Worm (Caenorhabditis elegans) whole organism, L4 larva: ENCODE data around the gene piit-1.

Experiments used
- F10B5.3 ChIP-seq: sonication (generic microtip); optimal IDR thresholded peaks from 2 replicates; lab custom pipeline; 2016; ENCODE audit warnings: mild to moderate bottlenecking, missing genetic modification characterization, missing compliant biosample characterization
- F44E2.7 ChIP-seq: fragments of 200-800 bp; sonication (Bioruptor generic); IDR thresholded peaks from 2 replicates; pipeline ENCODE4 v2.1.2; 2022; ENCODE audit warnings: missing genetic modification characterization, missing compliant biosample characterization
- F49E8.2 ChIP-seq: sonication (generic microtip); optimal IDR thresholded peaks from 2 replicates; lab custom pipeline; 2016; ENCODE audit warnings: missing compliant biosample characterization, mild to moderate bottlenecking, missing genetic modification characterization, borderline replicate concordance
- Y5F2A.4 ChIP-seq: fragments of 200-800 bp; sonication (Bioruptor generic); optimal IDR thresholded peaks from 2 replicates; lab custom pipeline; 2018; ENCODE audit warnings: mild to moderate bottlenecking, missing genetic modification characterization, missing compliant biosample characterization
- ZK546.5 ChIP-seq, 2 experiments: sonication (generic microtip); optimal IDR thresholded peaks; 2 replicates each; lab custom pipeline; 2017; ENCODE audit warnings: missing biosample characterization in 2 of 2, missing genetic modification characterization in 2 of 2
- aha-1 ChIP-seq: fragments of 150-350 bp; peaks from one replicate; lab custom pipeline; 2014; ENCODE audit warnings: missing biosample characterization, missing genetic modification characterization
- ama-1 ChIP-seq: fragments of 150-350 bp; optimal IDR thresholded peaks from 2 replicates; lab custom pipeline; 2014; ENCODE audit warnings: inconsistent platforms, mixed read lengths
- attf-4 ChIP-seq: sonication (generic microtip); optimal IDR thresholded peaks from 3 replicates; lab custom pipeline; 2017; ENCODE audit warnings: missing biosample characterization, missing genetic modification characterization
- ceh-28 ChIP-seq: fragments of 150-350 bp; optimal IDR thresholded peaks from 2 replicates; lab custom pipeline; 2014; ENCODE audit warnings: missing biosample characterization, missing genetic modification reagents, missing genetic modification characterization
- cey-2 ChIP-seq: sonication (generic microtip); optimal IDR thresholded peaks from 3 replicates; lab custom pipeline; 2017; ENCODE audit warnings: missing genetic modification characterization, mild to moderate bottlenecking, missing compliant biosample characterization, antibody characterized with exemption, borderline replicate concordance; ENCODE audit not compliant: insufficient read depth
- daf-19 ChIP-seq: fragments of 200-800 bp; sonication (Bioruptor generic); conservative IDR thresholded peaks from 2 replicates; pipeline ENCODE4 v1.3.6; 2022; ENCODE audit warnings: missing genetic modification characterization, missing compliant biosample characterization
- dmd-9 ChIP-seq: fragments of 200-800 bp; sonication (Bioruptor generic); IDR thresholded peaks from 2 replicates; pipeline ENCODE4 v1.3.6; 2022; ENCODE audit warnings: missing genetic modification reagents, missing genetic modification characterization, missing compliant biosample characterization
- egl-27 ChIP-seq: sonication (generic microtip); optimal IDR thresholded peaks from 3 replicates; lab custom pipeline; 2017; ENCODE audit warnings: missing biosample characterization, missing genetic modification reagents, missing genetic modification characterization
- gei-8 ChIP-seq: fragments of 200-800 bp; sonication (Bioruptor generic); optimal IDR thresholded peaks from 2 replicates; lab custom pipeline; 2018; ENCODE audit warnings: mild to moderate bottlenecking, missing genetic modification characterization, missing compliant biosample characterization
- hlh-11 ChIP-seq: fragments of 200-800 bp; sonication (Bioruptor generic); optimal IDR thresholded peaks from 2 replicates; lab custom pipeline; 2018; ENCODE audit warnings: mild to moderate bottlenecking, missing genetic modification characterization, missing compliant biosample characterization
- hmg-1.1 ChIP-seq: fragments of 200-800 bp; sonication (Bioruptor generic); IDR thresholded peaks from 2 replicates; pipeline ENCODE4 v1.3.6; 2022; ENCODE audit warnings: missing genetic modification reagents, missing genetic modification characterization, missing compliant biosample characterization
- lim-7 ChIP-seq: fragments of 200-800 bp; sonication (Bioruptor generic); IDR thresholded peaks from 2 replicates; pipeline ENCODE4 v1.3.6; 2022; ENCODE audit warnings: missing genetic modification characterization, missing compliant biosample characterization
- lsy-2 ChIP-seq, 2 experiments: fragments of 150-350 bp in 1 of 2; sonication (generic microtip) in 1 of 2; optimal IDR thresholded peaks; 2 replicates each; lab custom pipeline; 2014 to 2017; ENCODE audit warnings: missing biosample characterization in 2 of 2, missing genetic modification characterization in 2 of 2
- mxl-2 ChIP-seq: fragments of 200-800 bp; sonication (Bioruptor generic); conservative IDR thresholded peaks from 2 replicates; pipeline ENCODE4 v1.3.6; 2022; ENCODE audit warnings: missing genetic modification reagents, missing genetic modification characterization, missing compliant biosample characterization
- mxl-3 ChIP-seq: fragments of 200-800 bp; sonication (Bioruptor generic); optimal IDR thresholded peaks from 2 replicates; lab custom pipeline; 2018; ENCODE audit warnings: mild to moderate bottlenecking, missing genetic modification characterization, missing compliant biosample characterization
- nhr-10 ChIP-seq: fragments of 150-350 bp; optimal IDR thresholded peaks from 2 replicates; lab custom pipeline; 2014; ENCODE audit warnings: missing biosample characterization, missing genetic modification characterization
- nhr-102 ChIP-seq: sonication (generic microtip); optimal IDR thresholded peaks from 2 replicates; lab custom pipeline; 2016; ENCODE audit warnings: mild to moderate bottlenecking, missing genetic modification characterization, moderate library complexity, missing compliant biosample characterization
- nhr-42 ChIP-seq: fragments of 200-800 bp; sonication (Bioruptor generic); IDR thresholded peaks from 2 replicates; pipeline ENCODE4 v1.3.6; 2022; ENCODE audit warnings: missing genetic modification characterization, missing compliant biosample characterization
- nhr-77 ChIP-seq: fragments of 150-350 bp; optimal IDR thresholded peaks from 2 replicates; lab custom pipeline; 2014; ENCODE audit warnings: missing biosample characterization, missing genetic modification characterization
- pha-4 ChIP-seq, 2 experiments: fragments of 150-350 bp in 1 of 2; fragments of 200-800 bp in 1 of 2; sonication (Bioruptor generic) in 1 of 2; IDR thresholded peaks in 1 of 2; optimal IDR thresholded peaks in 1 of 2; 2 replicates each; pipeline versions ENCODE4 v1.3.6 to Lab custom; 2014 to 2022; ENCODE audit warnings: missing genetic modification characterization in 2 of 2, missing genetic modification reagents in 2 of 2, missing biosample characterization in 1 of 2, missing compliant biosample characterization in 1 of 2
- saeg-2 ChIP-seq: fragments of 200-800 bp; sonication (Bioruptor generic); IDR thresholded peaks from 2 replicates; pipeline ENCODE4 v1.3.6; 2022; ENCODE audit warnings: missing genetic modification reagents, missing genetic modification characterization, missing compliant biosample characterization
- set-16 ChIP-seq: fragments of 200-800 bp; sonication (Bioruptor generic); IDR thresholded peaks from 2 replicates; pipeline ENCODE4 v1.3.6; 2022; ENCODE audit warnings: missing genetic modification reagents, missing genetic modification characterization, missing compliant biosample characterization
- snpc-4 ChIP-seq: fragments of 150-350 bp; optimal IDR thresholded peaks from 2 replicates; lab custom pipeline; 2014; ENCODE audit warnings: missing biosample characterization, missing genetic modification characterization
- spr-3 ChIP-seq: fragments of 200-800 bp; sonication (Bioruptor generic); optimal IDR thresholded peaks from 2 replicates; lab custom pipeline; 2018; ENCODE audit warnings: mild to moderate bottlenecking, missing genetic modification characterization, missing compliant biosample characterization
- unc-130 ChIP-seq: sonication (generic microtip); optimal IDR thresholded peaks from 2 replicates; lab custom pipeline; 2016; ENCODE audit warnings: missing genetic modification reagents, missing genetic modification characterization, missing compliant biosample characterization
- unc-62 ChIP-seq, 3 experiments: fragments of 150-350 bp in 1 of 3; sonication (generic microtip); optimal IDR thresholded peaks in 2 of 3; peaks in 1 of 3; 1 replicate in 1 of 3; 2 replicates in 2 of 3; lab custom pipeline; 2014 to 2017; ENCODE audit warnings: missing biosample characterization in 3 of 3, missing genetic modification characterization in 3 of 3, missing genetic modification reagents in 3 of 3, missing genotype in 1 of 3
- zfp-3 ChIP-seq: fragments of 200-800 bp; sonication (Bioruptor generic); conservative IDR thresholded peaks from 2 replicates; pipeline ENCODE4 v1.3.6; 2022; ENCODE audit warnings: missing genetic modification reagents, missing genetic modification characterization, missing compliant biosample characterization
- zip-11 ChIP-seq: fragments of 200-800 bp; sonication (Bioruptor generic); IDR thresholded peaks from 2 replicates; pipeline ENCODE4 v1.3.6; 2022; ENCODE audit warnings: missing genetic modification characterization, missing compliant biosample characterization
- ztf-7 ChIP-seq: fragments of 150-350 bp; optimal IDR thresholded peaks from 2 replicates; lab custom pipeline; 2014; ENCODE audit warnings: missing biosample characterization, missing genetic modification characterization

Gene piit-1

DNA sequence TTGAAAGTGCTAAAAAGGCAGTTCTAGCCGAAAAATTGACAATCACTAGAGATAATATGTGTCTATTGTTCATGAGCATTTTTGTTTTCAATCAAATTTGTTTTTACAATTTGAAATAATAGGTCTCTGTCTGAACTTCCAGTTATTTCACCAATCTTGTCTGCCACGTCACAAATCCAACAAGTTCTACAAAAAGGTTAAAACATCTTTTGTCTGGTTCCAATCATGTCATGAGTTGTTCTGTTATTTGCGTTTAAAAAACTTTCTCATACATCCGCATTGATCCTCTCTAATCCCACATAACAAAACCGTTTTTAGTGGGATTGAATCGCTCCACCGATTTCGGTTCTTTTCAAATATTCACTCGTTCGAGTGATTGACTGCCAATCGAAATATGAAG is 9.1 kb downstream of the piit-1 start, which contains the start of gene F35B12.9:
TSS of gene F35B12.9 (plus strand) at position 372 of the 400 bp plus-strand sequence.
- TF ChIP-seq unc-62 (GFP tag; optimal IDR thresholded peaks at IDR 0.05 in 1 of 2; lab: Kevin White, UChicago) = peak in 1 of 2 experiments; percentile 18
- no peak for TF ChIP-seq unc-62 (tag; optimal IDR thresholded peaks at IDR 0.05; lab: Kevin White, UChicago)
- TF ChIP-seq aha-1 (tag; lab: Kevin White, UChicago) = peak; percentile 94
- no peak for TF ChIP-seq cey-2 (tag; lab: Kevin White, UChicago)
- no peak for TF ChIP-seq nhr-77 (tag; lab: Kevin White, UChicago)

DNA sequence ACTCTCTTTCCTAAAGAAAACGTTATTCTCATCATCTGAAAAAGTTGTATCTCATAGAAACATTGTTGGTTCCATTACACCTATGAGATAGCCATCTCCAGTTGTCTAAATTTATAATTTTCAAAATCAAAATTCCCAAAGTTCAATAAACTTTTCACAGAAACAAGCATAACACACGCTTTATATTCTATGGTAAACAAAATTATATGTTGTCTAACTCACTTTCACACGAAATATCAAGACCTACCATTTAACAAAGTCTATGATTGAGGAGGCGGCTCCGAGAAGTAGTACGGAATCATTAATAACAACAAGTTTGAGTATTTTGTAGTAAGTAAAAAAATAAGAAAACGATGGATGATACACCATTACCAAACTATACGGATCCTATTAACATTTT is 11.1 kb downstream of the piit-1 start, which contains the start of gene srx-84:
TSS of gene srx-84 (plus strand) at position 301 of the 400 bp plus-strand sequence.
- no peak for TF ChIP-seq attf-4 (tag; lab: Kevin White, UChicago)

DNA sequence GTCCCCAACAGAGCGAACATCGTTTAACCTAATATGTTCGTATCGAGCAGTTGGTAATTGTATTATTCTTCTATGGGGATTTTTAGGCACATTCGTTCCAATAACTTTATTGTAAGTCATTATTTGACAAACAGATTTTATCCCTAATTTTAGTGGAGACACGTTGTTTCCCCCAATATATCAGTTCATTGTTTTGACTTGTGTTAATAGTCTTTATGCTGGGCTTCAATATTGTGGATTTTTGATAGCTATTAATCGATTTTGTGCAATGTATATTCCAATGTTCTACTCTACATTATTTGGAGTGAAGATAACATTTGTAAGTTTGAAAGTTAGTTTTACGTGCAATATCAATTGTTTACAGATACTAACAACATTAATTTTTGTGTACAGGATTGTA is 16.1 kb downstream of the piit-1 start:
- TF ChIP-seq unc-62 (GFP tag; optimal IDR thresholded peaks at IDR 0.05 in 1 of 2; lab: Kevin White, UChicago) (peak in 1 of 2 experiments; percentile 94), unc-62 (tag; optimal IDR thresholded peaks at IDR 0.05; lab: Kevin White, UChicago) (no peak), aha-1 (tag; lab: Kevin White, UChicago) (no peak)

DNA sequence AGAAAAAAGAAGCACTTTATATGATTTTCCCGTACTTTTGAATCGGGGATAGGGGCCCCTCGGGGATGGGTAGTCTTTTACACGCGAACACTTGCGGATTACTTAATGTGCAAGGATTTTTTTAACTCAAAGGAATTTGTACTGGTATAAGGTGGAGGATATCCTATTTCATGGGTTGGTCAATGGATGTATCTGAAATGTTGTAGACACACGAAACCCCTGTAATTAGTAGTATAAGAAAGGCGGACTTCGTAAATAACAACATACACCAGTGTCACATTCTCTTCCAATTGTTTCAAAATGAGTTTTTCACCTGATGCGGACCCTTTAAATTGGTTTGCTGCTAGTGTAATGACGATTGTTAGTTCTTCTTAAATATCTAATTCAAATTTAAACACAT is 16.5 kb downstream of the piit-1 start, which contains the start of gene srx-80:
TSS of gene srx-80 (plus strand) at position 301 of the 400 bp plus-strand sequence.
- TF ChIP-seq unc-130 (GFP tag; lab: Kevin White, UChicago) (no peak), nhr-102 (tag; lab: Kevin White, UChicago) (no peak), nhr-42 (GFP tag; lab: Robert Waterston, UW) (no peak), unc-62 (GFP tag; optimal IDR thresholded peaks at IDR 0.05 in 1 of 2; lab: Kevin White, UChicago) (no peak), unc-62 (tag; optimal IDR thresholded peaks at IDR 0.05; lab: Kevin White, UChicago) (no peak), lim-7 (GFP tag; lab: Robert Waterston, UW) (no peak), F44E2.7 (GFP tag; lab: Robert Waterston, UW) (no peak), set-16 (GFP tag; lab: Robert Waterston, UW) (no peak), lsy-2 (tag; optimal IDR thresholded peaks at IDR 0.05; lab: Kevin White, UChicago) (no peak), ama-1 (lab: Kevin White, UChicago) (no peak), gei-8 (GFP tag; lab: Kevin White, UChicago) (no peak), zip-11 (GFP tag; lab: Robert Waterston, UW) (no peak), dmd-9 (GFP tag; lab: Robert Waterston, UW) (no peak), hlh-11 (tag; lab: Kevin White, UChicago) (no peak)

DNA sequence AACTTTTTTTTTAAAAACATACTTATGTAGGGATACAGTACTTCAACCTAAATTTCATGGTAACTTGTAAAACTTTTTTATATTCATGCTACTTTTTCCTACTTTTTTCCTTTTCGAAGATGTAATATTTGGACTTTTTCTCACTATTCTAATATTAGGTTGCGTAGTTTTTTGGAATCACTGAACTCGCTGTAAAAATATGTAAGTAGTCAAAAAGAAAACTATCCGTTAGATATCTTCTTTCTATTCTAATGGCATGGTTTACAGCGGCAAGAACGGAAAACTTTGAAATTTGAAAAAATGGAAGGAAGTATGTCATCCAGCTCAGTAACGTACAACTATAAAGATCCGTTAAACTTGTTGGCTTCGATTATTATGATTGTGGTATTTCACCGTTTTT is 20.5 kb downstream of the piit-1 start, which contains the start of gene srx-82:
TSS of gene srx-82 (plus strand) at position 301 of the 400 bp plus-strand sequence.
- TF ChIP-seq Y5F2A.4 (GFP tag; lab: Kevin White, UChicago) (no peak), unc-130 (GFP tag; lab: Kevin White, UChicago) (no peak), pha-4 (GFP tag; IDR thresholded peaks at IDR 0.05; lab: Robert Waterston, UW) (no peak), pha-4 (tag; optimal IDR thresholded peaks at IDR 0.05; lab: Kevin White, UChicago) (no peak), aha-1 (tag; lab: Kevin White, UChicago) (no peak)

DNA sequence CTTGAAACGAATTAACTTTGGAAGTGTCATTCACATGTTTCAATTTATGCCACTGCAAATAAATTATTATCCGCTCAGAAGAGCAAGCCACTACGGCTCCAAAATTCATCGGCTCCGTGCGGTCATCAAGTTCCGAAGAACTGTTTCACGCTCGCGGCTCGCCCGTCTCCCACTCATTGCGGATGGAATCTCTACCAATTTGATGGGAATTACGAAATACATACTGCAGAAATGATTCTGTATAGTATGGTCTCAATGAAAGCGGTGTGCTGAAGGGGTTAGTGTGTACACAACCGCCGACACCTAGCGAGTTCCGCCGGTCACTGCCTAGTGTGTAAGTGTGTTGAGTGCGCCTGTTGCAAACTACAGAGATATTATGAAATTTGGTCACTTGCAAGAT is 24.8 kb downstream of the piit-1 start:
- TF ChIP-seq hmg-1.1 (GFP tag; lab: Robert Waterston, UW) (no peak), set-16 (GFP tag; lab: Robert Waterston, UW) (no peak), mxl-2 (GFP tag; lab: Robert Waterston, UW) (no peak), mxl-3 (GFP tag; lab: Kevin White, UChicago) (peak; percentile 36), daf-19 (GFP tag; lab: Robert Waterston, UW) (no peak), saeg-2 (0 out of 2 replicates have a peak, but pooled peaks have one; percentile 25), F49E8.2 (peak; percentile 73), egl-27 (tag; lab: Kevin White, UChicago) (no peak), ceh-28 (tag; lab: Kevin White, UChicago) (no peak), nhr-10 (tag; lab: Kevin White, UChicago) (no peak), zfp-3 (no peak), aha-1 (tag; lab: Kevin White, UChicago) (no peak), ZK546.5 (tag; optimal IDR thresholded peaks at IDR 0.05; lab: Kevin White, UChicago) (no peak), ztf-7 (tag; lab: Kevin White, UChicago) (peak; percentile 2), F10B5.3 (no peak), pha-4 (GFP tag; IDR thresholded peaks at IDR 0.05; lab: Robert Waterston, UW) (0 out of 2 replicates have a peak, but pooled peaks have one; percentile 34), pha-4 (tag; optimal IDR thresholded peaks at IDR 0.05; lab: Kevin White, UChicago) (no peak), snpc-4 (tag; lab: Kevin White, UChicago) (peak; percentile 83), hlh-11 (tag; lab: Kevin White, UChicago) (no peak), spr-3 (GFP tag; lab: Kevin White, UChicago) (no peak)
